Worm (Caenorhabditis elegans): ENCODE measurements around the gene H23L24.1.

H23L24.1 gene

DNA sequence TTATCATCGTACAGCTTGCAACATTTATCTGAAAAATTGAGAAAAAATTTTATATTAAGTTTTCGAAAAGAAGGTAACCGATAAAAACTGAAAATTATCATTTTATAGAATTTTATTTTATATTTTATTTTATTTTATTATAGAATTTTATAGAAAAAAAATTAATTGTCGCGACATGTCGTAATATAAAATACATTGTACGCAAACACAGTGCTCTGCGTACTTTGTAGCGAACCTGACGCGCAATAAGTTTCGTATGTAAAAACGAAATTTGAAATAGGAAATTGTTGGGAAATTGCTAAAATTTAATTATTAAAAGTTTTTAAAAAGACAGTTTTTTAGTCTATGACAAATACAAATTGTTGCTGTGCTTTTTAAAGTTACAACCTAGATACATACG lies 26.8 kb upstream of the H23L24.1 start, which contains the start of the genes hst-1 and ints-6 (continued):
- TF ChIP-seq nhr-84 (tag; optimal IDR thresholded peaks at IDR 0.05) (no peak), C34B4.2 (tag; optimal IDR thresholded peaks at IDR 0.05) (no peak), zip-4 (GFP tag; optimal IDR thresholded peaks at IDR 0.05) (no peak), aly-2 (tag; optimal IDR thresholded peaks at IDR 0.05) (no peak), swsn-7 (tag; optimal IDR thresholded peaks at IDR 0.05) (peak; percentile 9), tbx-2 (tag; optimal IDR thresholded peaks at IDR 0.05) (no peak), grh-1 (GFP tag; IDR thresholded peaks at IDR 0.05) (no peak), sox-4 (tag; optimal IDR thresholded peaks at IDR 0.05) (no peak), fos-1 (tag; optimal IDR thresholded peaks at IDR 0.05) (no peak), lsy-2 (tag; optimal IDR thresholded peaks at IDR 0.05) (peak; percentile 40 to 56), vab-15 (tag; optimal IDR thresholded peaks at IDR 0.05) (no peak), skn-1 (tag; optimal IDR thresholded peaks at IDR 0.05) (peak; percentile 41), xbp-1 (tag; optimal IDR thresholded peaks at IDR 0.05) (peak; percentile 28), ceh-90 (tag; optimal IDR thresholded peaks at IDR 0.05) (no peak), mdl-1 (tag; optimal IDR thresholded peaks at IDR 0.05) (no peak), ceh-63 (GFP tag; optimal IDR thresholded peaks at IDR 0.05) (no peak), pag-3 (tag; optimal IDR thresholded peaks at IDR 0.05; ENCODE audit: borderline replicate concordance, insufficient read depth) (no peak), rnt-1 (tag; optimal IDR thresholded peaks at IDR 0.05) (no peak), nhr-12 (tag; optimal IDR thresholded peaks at IDR 0.05) (no peak), nhr-47 (tag; optimal IDR thresholded peaks at IDR 0.05) (peak; percentile 32), hlh-4 (tag; optimal IDR thresholded peaks at IDR 0.05) (no peak), hlh-17 (GFP tag; optimal IDR thresholded peaks at IDR 0.05; ENCODE audit: borderline replicate concordance) (no peak), nhr-28 (tag; optimal IDR thresholded peaks at IDR 0.05) (no peak), nhr-19 (GFP tag; conservative IDR thresholded peaks at IDR 0.05) (no peak), Y116A8C.19 (tag; optimal IDR thresholded peaks at IDR 0.05; ENCODE audit: borderline replicate concordance) (no peak), hpl-2 (GFP tag; optimal IDR thresholded peaks at IDR 0.05) (no peak), nhr-85 (tag) (no peak), lin-14 (GFP tag; optimal IDR thresholded peaks at IDR 0.05) (no peak), ceh-82 (tag; optimal IDR thresholded peaks at IDR 0.05) (no peak), blmp-1 (tag; optimal IDR thresholded peaks at IDR 0.05) (peak; percentile 4)

DNA sequence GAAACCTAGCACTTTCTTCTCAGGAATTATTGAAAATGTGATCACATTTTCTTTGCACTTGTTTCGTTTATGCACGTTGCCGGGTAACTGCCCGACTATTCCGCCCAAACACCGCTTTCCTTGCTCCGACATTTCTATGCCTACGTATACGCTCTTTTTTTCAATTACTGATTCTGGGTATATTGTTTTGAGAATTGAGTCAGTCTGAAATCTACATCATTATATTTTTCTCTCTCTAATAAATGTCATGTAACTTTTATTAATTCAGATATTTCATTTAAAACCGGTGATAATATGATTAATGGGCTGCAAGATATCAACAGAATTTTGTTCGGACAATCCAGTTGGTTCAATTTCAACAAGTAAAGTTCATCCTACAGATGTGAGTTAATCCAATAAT lies 20.8 kb upstream of the H23L24.1 start, which contains the start of gene ttll-11:
Gene ttll-11 (plus strand): TSS at position 301 of the 400 bp plus-strand sequence.
- TF ChIP-seq nhr-71 (tag; optimal IDR thresholded peaks at IDR 0.05) = peak; percentile 31
- no peak for TF ChIP-seq tbx-2 (tag; optimal IDR thresholded peaks at IDR 0.05)
- TF ChIP-seq lir-3 (tag; optimal IDR thresholded peaks at IDR 0.05; ENCODE audit: poor library complexity) = no peak
- TF ChIP-seq skn-1 (tag; optimal IDR thresholded peaks at IDR 0.05) = no peak
- TF ChIP-seq swsn-7 (tag; optimal IDR thresholded peaks at IDR 0.05) = peak; percentile 5
- no peak for TF ChIP-seq nhr-90 (tag; optimal IDR thresholded peaks at IDR 0.05; ENCODE audit: poor library complexity)
- peak; percentile 76 for TF ChIP-seq fkh-8 (tag; optimal IDR thresholded peaks at IDR 0.05)

DNA sequence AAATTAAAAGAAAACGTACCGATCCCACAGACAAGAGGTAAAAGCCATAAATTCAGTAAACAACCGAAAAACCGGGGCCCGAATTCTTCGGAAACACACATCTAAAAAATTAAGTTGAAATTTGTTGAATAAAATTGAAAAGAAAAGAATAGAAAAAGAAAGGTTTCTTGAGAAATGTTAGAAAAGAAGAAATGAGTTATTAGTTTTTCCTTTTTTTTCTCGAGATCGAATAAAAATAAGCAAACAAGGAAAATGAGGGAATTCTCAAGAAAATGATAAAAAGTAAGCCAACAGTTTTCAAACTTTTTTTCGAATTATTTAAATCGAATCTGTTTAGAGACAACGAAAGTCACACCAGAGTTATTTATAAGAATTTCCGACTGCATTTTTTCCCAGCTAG lies 12.7 kb upstream of the H23L24.1 start, which contains the start of gene H23L24.4:
Gene H23L24.4 (minus strand): TSS at position 101 of the 400 bp plus-strand sequence.
- TF ChIP-seq mdl-1 (tag; optimal IDR thresholded peaks at IDR 0.05) (no peak), pqm-1 (tag; optimal IDR thresholded peaks at IDR 0.05) (no peak), pag-3 (tag; optimal IDR thresholded peaks at IDR 0.05; ENCODE audit: borderline replicate concordance, insufficient read depth) (no peak), xbp-1 (tag; optimal IDR thresholded peaks at IDR 0.05) (no peak), sptf-1 (tag; optimal IDR thresholded peaks at IDR 0.05) (no peak), mef-2 (tag; optimal IDR thresholded peaks at IDR 0.05) (no peak), jun-1 (tag; optimal IDR thresholded peaks at IDR 0.05) (no peak), lsy-2 (tag; optimal IDR thresholded peaks at IDR 0.05) (no peak), F16B12.6 (tag; optimal IDR thresholded peaks at IDR 0.05) (no peak), dpl-1 (GFP tag; optimal IDR thresholded peaks at IDR 0.05) (no peak), lin-39 (tag; optimal IDR thresholded peaks at IDR 0.05) (no peak), skn-1 (tag; optimal IDR thresholded peaks at IDR 0.05) (no peak), fkh-10 (GFP tag; optimal IDR thresholded peaks at IDR 0.05) (no peak), mab-9 (GFP tag; IDR thresholded peaks at IDR 0.05) (no peak), nhr-12 (tag; optimal IDR thresholded peaks at IDR 0.05) (no peak), ceh-8 (GFP tag; optimal IDR thresholded peaks at IDR 0.05) (no peak), unc-62 (GFP tag; optimal IDR thresholded peaks at IDR 0.05) (no peak)

Data from whole organism, L1 larva.